Worm (Caenorhabditis elegans) whole organism, L1 larva: ENCODE results near the gene F37A8.1.

Experiments used
- C04F5.9 ChIP-seq: sonication (generic microtip); optimal IDR thresholded peaks from 2 replicates; lab custom pipeline; 2016; ENCODE audit warnings: missing genetic modification characterization, missing compliant biosample characterization
- Y116A8C.19 ChIP-seq: sonication (generic microtip); optimal IDR thresholded peaks from 2 replicates; lab custom pipeline; 2016; ENCODE audit warnings: missing compliant biosample characterization, missing genetic modification characterization, borderline replicate concordance
- alr-1 ChIP-seq: fragments of 200-800 bp; sonication (Bioruptor generic); optimal IDR thresholded peaks from 2 replicates; lab custom pipeline; 2018; ENCODE audit warnings: borderline replicate concordance, mild to moderate bottlenecking, missing genetic modification characterization, missing compliant biosample characterization
- aly-2 ChIP-seq: fragments of 150-350 bp; optimal IDR thresholded peaks from 2 replicates; lab custom pipeline; 2014; ENCODE audit warnings: missing biosample characterization, missing genetic modification characterization
- blmp-1 ChIP-seq: fragments of 150-350 bp; optimal IDR thresholded peaks from 2 replicates; lab custom pipeline; 2014; ENCODE audit warnings: missing biosample characterization, missing genetic modification characterization
- ceh-63 ChIP-seq: fragments of 200-800 bp; sonication (Bioruptor generic); optimal IDR thresholded peaks from 2 replicates; lab custom pipeline; 2018; ENCODE audit warnings: mild to moderate bottlenecking, missing genetic modification characterization, missing compliant biosample characterization
- ceh-82 ChIP-seq, 3 experiments: fragments of 150-350 bp in 1 of 3; sonication (generic microtip) in 2 of 3; optimal IDR thresholded peaks; 2 replicates each; lab custom pipeline; 2014 to 2017; ENCODE audit warnings: missing biosample characterization in 3 of 3, missing genetic modification characterization in 3 of 3
- ceh-88 ChIP-seq: fragments of 200-800 bp; sonication (Bioruptor generic); IDR thresholded peaks from 2 replicates; pipeline ENCODE4 v1.3.6; 2022; ENCODE audit warnings: missing genetic modification characterization, missing compliant biosample characterization
- dpl-1 ChIP-seq, 3 experiments: fragments of 150-350 bp in 2 of 3; sonication (generic microtip) in 1 of 3; optimal IDR thresholded peaks; 2 replicates each; lab custom pipeline; 2014 to 2017; ENCODE audit warnings: missing biosample characterization in 3 of 3, missing genetic modification characterization in 3 of 3, missing genetic modification reagents in 3 of 3
- efl-1 ChIP-seq, 4 experiments: fragments of 150-350 bp; optimal IDR thresholded peaks in 3 of 4; peaks in 1 of 4; 1 replicate in 1 of 4; 2 replicates in 3 of 4; lab custom pipeline; 2014; ENCODE audit warnings: missing biosample characterization in 2 of 4, missing genetic modification characterization in 2 of 4, missing genetic modification reagents in 2 of 4
- egl-13 ChIP-seq: sonication (generic microtip); optimal IDR thresholded peaks from 2 replicates; lab custom pipeline; 2016; ENCODE audit warnings: missing genotype, missing genetic modification reagents, missing genetic modification characterization, missing compliant biosample characterization
- egl-27 ChIP-seq, 2 experiments: fragments of 150-350 bp in 1 of 2; sonication (generic microtip); optimal IDR thresholded peaks; 3 replicates each; lab custom pipeline; 2017 to 2018; ENCODE audit warnings: missing biosample characterization in 2 of 2, missing genetic modification characterization in 2 of 2, missing genetic modification reagents in 2 of 2
- fkh-10 ChIP-seq: sonication (generic microtip); optimal IDR thresholded peaks from 2 replicates; lab custom pipeline; 2017; ENCODE audit warnings: missing biosample characterization, missing genetic modification reagents, missing genetic modification characterization
- fkh-4 ChIP-seq: sonication (generic microtip); optimal IDR thresholded peaks from 2 replicates; lab custom pipeline; 2016; ENCODE audit warnings: missing compliant biosample characterization, missing genetic modification characterization, borderline replicate concordance
- fkh-8 ChIP-seq: sonication (generic microtip); optimal IDR thresholded peaks from 2 replicates; lab custom pipeline; 2016; ENCODE audit warnings: mild to moderate bottlenecking, missing genetic modification characterization, missing compliant biosample characterization
- fos-1 ChIP-seq: fragments of 150-350 bp; optimal IDR thresholded peaks from 2 replicates; lab custom pipeline; 2014; ENCODE audit warnings: missing biosample characterization, missing genetic modification characterization
- hpl-2 ChIP-seq: fragments of 150-350 bp; optimal IDR thresholded peaks from 2 replicates; lab custom pipeline; 2014; ENCODE audit warnings: missing biosample characterization, missing genetic modification reagents, missing genetic modification characterization
- isw-1 ChIP-seq: fragments of 200-800 bp; sonication (Bioruptor generic); IDR thresholded peaks from 2 replicates; pipeline ENCODE4 v1.3.6; 2022; ENCODE audit warnings: missing genetic modification characterization, missing compliant biosample characterization
- lin-35 ChIP-seq, 2 experiments: fragments of 150-350 bp; optimal IDR thresholded peaks; 2 replicates each; lab custom pipeline; 2014; ENCODE audit warnings: missing biosample characterization in 2 of 2, missing genetic modification characterization in 2 of 2, missing genetic modification reagents in 2 of 2
- lsy-2 ChIP-seq, 2 experiments: fragments of 150-350 bp; optimal IDR thresholded peaks; 2 replicates each; lab custom pipeline; 2014; ENCODE audit warnings: missing biosample characterization in 2 of 2, missing genetic modification characterization in 2 of 2
- mab-9 ChIP-seq: fragments of 200-800 bp; sonication (Bioruptor generic); IDR thresholded peaks from 2 replicates; pipeline ENCODE4 v1.3.6; 2022; ENCODE audit warnings: missing genetic modification reagents, missing genetic modification characterization, missing compliant biosample characterization
- mdl-1 ChIP-seq, 2 experiments: fragments of 150-350 bp; optimal IDR thresholded peaks; 2 replicates each; lab custom pipeline; 2014 to 2017; ENCODE audit warnings: missing biosample characterization in 2 of 2, missing genetic modification characterization in 2 of 2, inconsistent platforms in 1 of 2
- mep-1 ChIP-seq: fragments of 150-350 bp; optimal IDR thresholded peaks from 2 replicates; lab custom pipeline; 2014; ENCODE audit warnings: missing biosample characterization, missing genetic modification characterization
- nhr-19 ChIP-seq: fragments of 200-800 bp; sonication (Bioruptor generic); conservative IDR thresholded peaks from 2 replicates; pipeline ENCODE4 v1.3.6; 2022; ENCODE audit warnings: missing genetic modification characterization, missing compliant biosample characterization
- nhr-20 ChIP-seq: sonication (generic microtip); optimal IDR thresholded peaks from 2 replicates; lab custom pipeline; 2016; ENCODE audit warnings: mild to moderate bottlenecking, missing genetic modification characterization, missing compliant biosample characterization
- nhr-28 ChIP-seq: fragments of 150-350 bp; optimal IDR thresholded peaks from 2 replicates; lab custom pipeline; 2014; ENCODE audit warnings: missing biosample characterization, missing genetic modification characterization
- nhr-47 ChIP-seq: sonication (generic microtip); optimal IDR thresholded peaks from 2 replicates; lab custom pipeline; 2016; ENCODE audit warnings: mild to moderate bottlenecking, missing genetic modification characterization, moderate library complexity, missing compliant biosample characterization
- nhr-71 ChIP-seq: sonication (generic microtip); optimal IDR thresholded peaks from 2 replicates; lab custom pipeline; 2016; ENCODE audit warnings: mild to moderate bottlenecking, missing genetic modification characterization, moderate library complexity, missing compliant biosample characterization
- nhr-85 ChIP-seq: sonication (generic microtip); peaks from one replicate; lab custom pipeline; 2016; ENCODE audit warnings: missing genetic modification characterization, inconsistent platforms, missing compliant biosample characterization
- pag-3 ChIP-seq: sonication (generic microtip); optimal IDR thresholded peaks from 2 replicates; lab custom pipeline; 2017; ENCODE audit warnings: missing genetic modification characterization, mild to moderate bottlenecking, missing compliant biosample characterization, antibody characterized with exemption, borderline replicate concordance; ENCODE audit not compliant: insufficient read depth
- skn-1 ChIP-seq: fragments of 150-350 bp; optimal IDR thresholded peaks from 2 replicates; lab custom pipeline; 2014; ENCODE audit warnings: missing biosample characterization, missing genetic modification characterization
- snu-23 ChIP-seq: sonication (generic microtip); optimal IDR thresholded peaks from 2 replicates; lab custom pipeline; 2016; ENCODE audit warnings: missing genetic modification characterization, missing compliant biosample characterization
- sox-4 ChIP-seq: sonication (generic microtip); optimal IDR thresholded peaks from 2 replicates; lab custom pipeline; 2016; ENCODE audit warnings: missing genetic modification characterization, missing compliant biosample characterization
- sptf-1 ChIP-seq: fragments of 150-350 bp; optimal IDR thresholded peaks from 2 replicates; lab custom pipeline; 2014; ENCODE audit warnings: missing biosample characterization, missing genetic modification characterization
- sup-37 ChIP-seq: fragments of 200-800 bp; sonication (Bioruptor generic); optimal IDR thresholded peaks from 2 replicates; lab custom pipeline; 2018; ENCODE audit warnings: mild to moderate bottlenecking, missing genetic modification characterization, missing compliant biosample characterization
- tlp-1 ChIP-seq: fragments of 150-350 bp; optimal IDR thresholded peaks from 2 replicates; lab custom pipeline; 2014; ENCODE audit warnings: missing biosample characterization, missing genetic modification characterization
- unc-130 ChIP-seq: fragments of 150-350 bp; optimal IDR thresholded peaks from 2 replicates; lab custom pipeline; 2017; ENCODE audit warnings: missing biosample characterization, missing genetic modification characterization, inconsistent platforms
- unc-62 ChIP-seq: fragments of 150-350 bp; optimal IDR thresholded peaks from 2 replicates; lab custom pipeline; 2014; ENCODE audit warnings: missing biosample characterization, missing genetic modification reagents, missing genetic modification characterization
- unc-86 ChIP-seq: sonication (generic microtip); optimal IDR thresholded peaks from 2 replicates; lab custom pipeline; 2016; ENCODE audit warnings: missing genetic modification characterization, missing compliant biosample characterization
- unc-98 ChIP-seq: fragments of 200-800 bp; sonication (Bioruptor generic); IDR thresholded peaks from 2 replicates; pipeline ENCODE4 v1.3.6; 2022; ENCODE audit warnings: missing genetic modification characterization, missing compliant biosample characterization
- xbp-1 ChIP-seq: sonication (generic microtip); optimal IDR thresholded peaks from 2 replicates; lab custom pipeline; 2016; ENCODE audit warnings: missing genetic modification characterization, missing compliant biosample characterization
- zag-1 ChIP-seq: fragments of 150-350 bp; optimal IDR thresholded peaks from 2 replicates; lab custom pipeline; 2014; ENCODE audit warnings: missing biosample characterization, missing genetic modification characterization
- zip-4 ChIP-seq: fragments of 200-800 bp; sonication (Bioruptor generic); optimal IDR thresholded peaks from 2 replicates; lab custom pipeline; 2018; ENCODE audit warnings: mild to moderate bottlenecking, missing genetic modification characterization, moderate library complexity, missing compliant biosample characterization
- ztf-4 ChIP-seq: fragments of 150-350 bp; optimal IDR thresholded peaks from 2 replicates; lab custom pipeline; 2014; ENCODE audit warnings: missing biosample characterization, missing genetic modification characterization

The F37A8.1 gene

DNA sequence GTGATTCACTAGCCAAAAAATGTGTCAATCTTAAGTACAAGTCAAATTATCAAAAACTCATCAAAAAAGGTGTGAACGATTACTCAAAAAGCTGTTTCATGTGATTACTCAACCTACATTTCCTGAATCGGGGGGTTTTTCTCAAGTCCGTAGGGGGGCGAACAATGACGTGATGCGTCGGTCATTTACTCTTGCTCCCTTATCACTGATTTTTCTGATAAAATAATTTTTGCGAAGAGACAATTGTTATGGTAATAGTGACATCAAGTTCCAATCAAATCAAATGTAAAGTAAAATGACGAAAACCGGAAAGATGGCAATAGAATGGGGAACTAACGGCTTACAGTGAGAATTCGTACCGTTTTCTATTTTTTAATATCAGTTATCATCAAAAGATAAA, 34.2 kb upstream of the F37A8.1 start:
- TF ChIP-seq egl-13 (tag; lab: Kevin White, UChicago) (no peak), Y116A8C.19 (tag; lab: Kevin White, UChicago) (no peak), isw-1 (no peak), skn-1 (tag; lab: Kevin White, UChicago) (no peak), lin-35 (GFP tag; optimal IDR thresholded peaks at IDR 0.05; lab: Kevin White, UChicago) (no peak), alr-1 (tag; lab: Kevin White, UChicago) (no peak), sox-4 (tag; lab: Kevin White, UChicago) (no peak), nhr-85 (tag; lab: Kevin White, UChicago) (no peak), ceh-88 (no peak), ztf-4 (tag; lab: Kevin White, UChicago) (no peak), fkh-10 (GFP tag; lab: Kevin White, UChicago) (no peak), lsy-2 (tag; optimal IDR thresholded peaks at IDR 0.05; lab: Kevin White, UChicago) (no peak), mdl-1 (tag; optimal IDR thresholded peaks at IDR 0.05; lab: Kevin White, UChicago) (no peak), unc-130 (no peak), mab-9 (GFP tag; lab: Robert Waterston, UW) (no peak), sup-37 (GFP tag; lab: Kevin White, UChicago) (no peak), blmp-1 (no peak)

DNA sequence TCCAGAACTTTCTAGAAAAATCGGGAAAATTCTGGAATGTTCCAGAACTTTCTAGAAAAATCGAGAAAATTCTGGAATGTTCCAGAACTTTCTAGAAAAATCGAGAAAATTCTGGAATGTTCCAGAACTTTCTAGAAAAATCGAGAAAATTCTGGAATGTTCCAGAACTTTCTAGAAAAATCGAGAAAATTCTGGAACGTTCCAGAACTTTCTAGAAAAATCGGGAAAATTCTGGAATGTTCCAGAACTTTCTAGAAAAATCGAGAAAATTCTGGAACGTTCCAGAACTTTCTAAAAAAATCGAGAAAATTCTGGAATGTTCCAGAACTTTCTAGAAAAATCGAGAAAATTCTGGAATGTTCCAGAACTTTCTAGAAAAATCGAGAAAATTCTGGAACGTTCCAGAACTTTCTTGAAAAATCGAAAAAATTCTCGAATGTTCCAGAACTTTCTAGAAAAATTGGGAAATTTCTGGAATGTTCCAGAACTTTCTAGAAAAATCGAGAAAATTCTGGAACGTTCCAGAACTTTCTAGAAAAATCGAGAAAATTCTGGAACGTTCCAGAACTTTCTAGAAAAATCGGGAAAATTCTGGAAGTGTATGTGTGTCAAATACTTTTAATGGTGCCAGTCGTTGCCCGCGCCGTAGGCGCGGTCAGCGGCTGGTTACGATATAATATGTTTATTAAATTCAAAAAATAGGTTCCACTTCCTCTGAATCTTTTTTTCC, 31.0 kb upstream of the F37A8.1 start:
- TF ChIP-seq mab-9 (GFP tag; lab: Robert Waterston, UW) (0 out of 2 replicates have a peak, but pooled peaks have one; percentile 9), unc-98 (0 out of 2 replicates have a peak, but pooled peaks have one; percentile 4)

DNA sequence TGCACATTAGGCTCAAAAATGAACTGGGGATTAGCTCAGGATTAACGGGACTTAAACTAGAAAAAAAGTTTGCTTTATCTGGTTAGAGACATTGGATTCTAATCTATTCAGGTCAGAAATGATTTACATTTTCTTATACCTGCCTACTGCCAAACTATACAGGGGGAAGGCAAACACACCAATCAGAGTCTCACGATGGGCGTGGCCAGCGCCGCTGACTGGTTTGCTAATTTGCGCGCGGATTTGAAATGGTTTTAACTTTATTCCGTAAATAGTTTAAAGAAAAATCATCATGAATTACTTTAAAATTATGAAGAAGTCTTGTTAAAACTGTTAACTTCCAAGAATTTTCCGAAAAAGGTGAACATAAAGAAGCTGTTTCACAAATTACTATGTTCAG, 29.9 kb upstream of the F37A8.1 start:
- no peak for TF ChIP-seq hpl-2 (GFP tag; lab: Kevin White, UChicago)
- TF ChIP-seq efl-1 (optimal IDR thresholded peaks at IDR 0.05; lab: Kevin White, UChicago): no peak
- peak in 1 of 2 experiments; percentile 30 for TF ChIP-seq efl-1 (GFP tag; optimal IDR thresholded peaks at IDR 0.05 in 1 of 2; lab: Kevin White, UChicago)

DNA sequence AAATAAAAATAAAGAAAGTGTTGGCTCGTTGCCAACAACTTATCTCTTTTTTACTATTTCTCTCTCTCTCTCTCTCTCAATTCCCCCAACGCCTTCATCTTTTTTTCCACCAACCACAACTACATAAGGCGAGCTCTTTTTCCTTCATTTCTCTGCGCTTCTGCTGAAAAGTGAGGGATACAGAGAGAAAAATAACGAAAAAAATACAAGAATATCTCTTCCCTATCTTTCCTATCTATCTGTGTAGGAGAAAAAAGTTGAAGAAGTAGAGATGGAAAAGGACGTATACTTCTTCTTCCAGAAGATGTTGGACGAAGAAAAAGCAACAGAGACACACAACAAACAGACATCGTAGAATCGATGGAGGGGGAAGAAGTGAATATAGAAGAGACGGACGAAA, 29.4 kb upstream of the F37A8.1 start:
- TF ChIP-seq dpl-1 (GFP tag; optimal IDR thresholded peaks at IDR 0.05; lab: Kevin White, UChicago): peak in 1 of 3 experiments; percentile 19
- TF ChIP-seq nhr-47 (tag; lab: Kevin White, UChicago): peak; percentile 35
- no peak for TF ChIP-seq unc-62
- TF ChIP-seq tlp-1 (tag; lab: Kevin White, UChicago): no peak
- TF ChIP-seq lin-35 (GFP tag; optimal IDR thresholded peaks at IDR 0.05; lab: Kevin White, UChicago): peak in 1 of 2 experiments; percentile 9
- peak; percentile 3 for TF ChIP-seq egl-13 (tag; lab: Kevin White, UChicago)
- TF ChIP-seq C04F5.9 (tag; lab: Kevin White, UChicago): no peak
- peak; percentile 59 for TF ChIP-seq mep-1 (tag; lab: Kevin White, UChicago)
- no peak for TF ChIP-seq Y116A8C.19 (tag; lab: Kevin White, UChicago)
- TF ChIP-seq zip-4 (GFP tag; lab: Kevin White, UChicago): no peak
- no peak for TF ChIP-seq zag-1 (tag; lab: Kevin White, UChicago)
- no peak for TF ChIP-seq sup-37 (GFP tag; lab: Kevin White, UChicago)
- TF ChIP-seq nhr-20: no peak
- no peak for TF ChIP-seq nhr-19 (GFP tag; lab: Robert Waterston, UW)
- peak; percentile 29 to 59 for TF ChIP-seq lsy-2 (tag; optimal IDR thresholded peaks at IDR 0.05; lab: Kevin White, UChicago)
- no peak for TF ChIP-seq fkh-4 (tag; lab: Kevin White, UChicago)
- no peak for TF ChIP-seq sptf-1 (tag; lab: Kevin White, UChicago)
- TF ChIP-seq nhr-71: peak; percentile 49
- no peak for TF ChIP-seq ceh-63 (GFP tag; lab: Kevin White, UChicago)
- no peak for TF ChIP-seq unc-86 (tag; lab: Kevin White, UChicago)
- no peak for TF ChIP-seq pag-3 (tag; lab: Kevin White, UChicago)
- no peak for TF ChIP-seq ztf-4 (tag; lab: Kevin White, UChicago)
- TF ChIP-seq fkh-8: no peak
- TF ChIP-seq aly-2 (tag; lab: Kevin White, UChicago): no peak
- TF ChIP-seq ceh-82 (tag; optimal IDR thresholded peaks at IDR 0.05; lab: Kevin White, UChicago): peak in 1 of 3 experiments; percentile 36
- no peak for TF ChIP-seq mab-9 (GFP tag; lab: Robert Waterston, UW)
- no peak for TF ChIP-seq unc-98
- no peak for TF ChIP-seq xbp-1 (tag; lab: Kevin White, UChicago)
- TF ChIP-seq egl-27 (tag; optimal IDR thresholded peaks at IDR 0.05; lab: Kevin White, UChicago): no peak
- peak; percentile 25 for TF ChIP-seq snu-23 (GFP tag; lab: Kevin White, UChicago)
- no peak for TF ChIP-seq fos-1 (tag; lab: Kevin White, UChicago)
- no peak for TF ChIP-seq nhr-28
